Worm (Caenorhabditis elegans) whole organism, early embryonic: Measurements from ENCODE around the gene F28G4.4.

Source experiments
- B0310.2 ChIP-seq: sonication (generic microtip); optimal IDR thresholded peaks from 2 replicates; lab custom pipeline; 2016; ENCODE audit warnings: mild to moderate bottlenecking, missing genetic modification characterization, missing compliant biosample characterization
- F13C5.2 ChIP-seq: sonication (generic microtip); optimal IDR thresholded peaks from 2 replicates; lab custom pipeline; 2017; ENCODE audit warnings: mild to moderate bottlenecking, missing genetic modification characterization, inconsistent platforms, missing compliant biosample characterization
- aly-1 ChIP-seq: sonication (generic microtip); optimal IDR thresholded peaks from 2 replicates; lab custom pipeline; 2016; ENCODE audit warnings: missing genetic modification characterization, missing compliant biosample characterization
- ama-1 ChIP-seq: fragments of 150-350 bp; optimal IDR thresholded peaks from 2 replicates; lab custom pipeline; 2014
- ets-7 ChIP-seq: sonication (generic microtip); optimal IDR thresholded peaks from 2 replicates; lab custom pipeline; 2016; ENCODE audit warnings: missing genotype, missing genetic modification characterization, missing compliant biosample characterization
- hnd-1 ChIP-seq: sonication (generic microtip); optimal IDR thresholded peaks from 2 replicates; lab custom pipeline; 2016; ENCODE audit warnings: missing genetic modification characterization, missing compliant biosample characterization
- tbx-11 ChIP-seq: fragments of 200-800 bp; sonication (Bioruptor generic); IDR thresholded peaks from 2 replicates; pipeline ENCODE4 v1.3.6; 2022; ENCODE audit warnings: missing genetic modification characterization, missing compliant biosample characterization

DNA sequence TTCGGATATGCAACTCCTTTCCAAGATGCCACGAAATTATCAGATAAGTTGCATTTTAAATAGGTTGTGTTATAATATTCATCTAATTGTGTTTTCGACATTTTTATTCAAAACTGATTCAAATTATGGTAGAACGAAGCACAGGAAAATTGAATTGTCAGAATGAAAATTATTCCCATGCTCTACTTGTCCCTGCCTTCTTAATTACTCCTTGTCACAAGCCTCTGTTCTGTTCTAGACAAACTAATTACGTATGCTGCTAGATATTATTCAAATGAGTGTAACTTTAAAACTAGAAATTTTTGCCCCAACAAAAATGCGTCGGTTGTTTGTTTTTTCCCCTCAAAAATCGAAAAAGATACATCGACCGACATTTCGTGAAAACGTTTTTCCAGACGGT is 41.6 kb downstream of the F28G4.4 start, which contains the start of gene srh-104:
- TF ChIP-seq tbx-11 (GFP tag; lab: Robert Waterston, UW) (no peak), ama-1 (lab: Kevin White, UChicago) (no peak), ets-7 (tag; lab: Kevin White, UChicago) (no peak), B0310.2 (no peak), F13C5.2 (tag; lab: Kevin White, UChicago) (no peak), aly-1 (tag; lab: Kevin White, UChicago) (no peak), hnd-1 (no peak)
